Worm (Caenorhabditis elegans): ENCODE measurements around the gene fbxa-38.

The fbxa-38 gene

ce11 chrIII:2245727-2246126 is 21.3 kb downstream of the fbxa-38 start, which contains the start of gene srd-67:
Gene srd-67 (minus strand): TSS chrIII:2245827.
- no peak for TF ChIP-seq snpc-4 (tag; optimal IDR thresholded peaks at IDR 0.05)
- TF ChIP-seq ceh-83 (GFP tag; optimal IDR thresholded peaks at IDR 0.05): no peak
- no peak for TF ChIP-seq nhr-28 (tag; optimal IDR thresholded peaks at IDR 0.05)
- TF ChIP-seq unc-39 (tag; optimal IDR thresholded peaks at IDR 0.05): no peak

- no peak for TF ChIP-seq ham-2 (GFP tag; optimal IDR thresholded peaks at IDR 0.05)
- no peak for TF ChIP-seq elt-1 (tag; optimal IDR thresholded peaks at IDR 0.05; ENCODE audit: borderline replicate concordance, insufficient read depth)
- no peak for TF ChIP-seq drap-1 (GFP tag; optimal IDR thresholded peaks at IDR 0.05)
- TF ChIP-seq blmp-1 (tag; optimal IDR thresholded peaks at IDR 0.05): no peak
- no peak for TF ChIP-seq ces-1 (GFP tag; optimal IDR thresholded peaks at IDR 0.05)
- TF ChIP-seq unc-39 (tag; optimal IDR thresholded peaks at IDR 0.05): no peak
- no peak for TF ChIP-seq nhr-28 (tag; optimal IDR thresholded peaks at IDR 0.05)
Measured at ce11 chrIII:2251348-2251747, 26.9 kb downstream of the fbxa-38 start, which contains the start of gene fbxa-7. Gene fbxa-7 (minus strand): TSS chrIII:2251448.

ce11 chrIII:2253027-2253499 is 28.6 kb downstream of the fbxa-38 start, which contains the start of gene fbxa-73:
Gene fbxa-73 (plus strand): TSS chrIII:2253449.
- TF ChIP-seq sptf-1 (tag; optimal IDR thresholded peaks at IDR 0.05) (no peak), nhr-2 (tag; optimal IDR thresholded peaks at IDR 0.05) (no peak), ztf-11 (tag; optimal IDR thresholded peaks at IDR 0.05) (no peak)

DNA sequence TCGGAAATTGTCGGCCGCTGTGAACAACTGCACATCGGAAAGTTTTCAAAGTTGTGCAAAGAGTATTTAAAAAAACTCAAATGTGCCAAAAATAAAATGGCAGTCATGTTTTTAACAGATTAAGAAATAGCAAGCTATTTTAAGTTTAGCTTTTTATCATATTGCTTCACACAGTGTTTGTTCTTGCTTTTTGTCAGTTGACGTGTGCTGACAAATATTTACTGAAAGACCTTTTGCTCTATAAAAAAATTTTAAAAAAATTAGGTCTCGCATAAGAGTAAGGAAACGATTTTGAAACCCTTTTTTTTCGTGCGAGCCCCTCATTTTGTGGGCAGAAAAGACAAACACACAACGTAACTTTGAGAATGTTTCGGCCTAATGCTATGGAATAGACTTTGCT is 31.1 kb downstream of the fbxa-38 start, which contains the start of gene fbxa-71:
Gene fbxa-71, plus strand, starts transcription at position 301 of the 400 bp plus-strand sequence.
- no peak for TF ChIP-seq tbx-8 (GFP tag; optimal IDR thresholded peaks at IDR 0.05)
- TF ChIP-seq unc-39 (tag; optimal IDR thresholded peaks at IDR 0.05): no peak
- no peak for TF ChIP-seq drap-1 (GFP tag; optimal IDR thresholded peaks at IDR 0.05)
- no peak for TF ChIP-seq ces-1 (GFP tag; optimal IDR thresholded peaks at IDR 0.05)
- TF ChIP-seq nhr-28 (tag; optimal IDR thresholded peaks at IDR 0.05): no peak
- no peak for TF ChIP-seq mls-2 (tag; optimal IDR thresholded peaks at IDR 0.05)
- TF ChIP-seq lin-13 (tag; optimal IDR thresholded peaks at IDR 0.05): no peak
- TF ChIP-seq flh-1 (GFP tag; optimal IDR thresholded peaks at IDR 0.05): no peak
- no peak for TF ChIP-seq hlh-1 (tag; optimal IDR thresholded peaks at IDR 0.05)
- TF ChIP-seq ceh-83 (GFP tag; optimal IDR thresholded peaks at IDR 0.05): no peak
- TF ChIP-seq elt-3 (tag; optimal IDR thresholded peaks at IDR 0.05): no peak
- no peak for TF ChIP-seq lsy-2 (tag; optimal IDR thresholded peaks at IDR 0.05)

DNA sequence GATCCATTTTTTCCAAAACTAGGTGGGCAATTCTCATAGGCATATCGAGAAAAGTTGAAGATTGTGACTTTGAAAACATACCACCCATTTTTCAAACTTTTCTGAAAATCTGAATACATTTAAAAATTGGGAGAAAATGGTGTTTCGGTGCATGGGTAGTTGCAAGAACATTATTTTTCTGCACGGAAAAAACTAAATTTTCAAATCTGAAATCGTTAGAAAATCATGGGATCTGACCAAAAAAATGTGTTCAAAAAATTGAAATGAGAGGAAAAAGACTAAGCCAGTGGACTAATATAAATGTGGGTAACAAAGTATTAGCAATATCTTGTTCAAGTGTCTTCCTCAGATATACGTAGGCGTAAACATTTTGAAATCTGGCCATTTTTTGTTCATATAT is 34.4 kb downstream of the fbxa-38 start, which contains the start of gene fbxa-43:
Gene fbxa-43, minus strand, starts transcription at position 101 of the 400 bp plus-strand sequence.
- TF ChIP-seq bed-3 (GFP tag; optimal IDR thresholded peaks at IDR 0.05) (no peak), blmp-1 (tag; optimal IDR thresholded peaks at IDR 0.05) (no peak), mep-1 (tag; optimal IDR thresholded peaks at IDR 0.05) (no peak), sem-2 (GFP tag; optimal IDR thresholded peaks at IDR 0.05) (no peak), zip-8 (tag; optimal IDR thresholded peaks at IDR 0.05) (no peak), nhr-76 (tag; optimal IDR thresholded peaks at IDR 0.05) (no peak), lin-32 (GFP tag; optimal IDR thresholded peaks at IDR 0.05) (no peak), pha-4 (tag; optimal IDR thresholded peaks at IDR 0.05) (no peak), ham-2 (GFP tag; optimal IDR thresholded peaks at IDR 0.05) (no peak), snpc-4 (tag; optimal IDR thresholded peaks at IDR 0.05) (no peak), elt-1 (tag; optimal IDR thresholded peaks at IDR 0.05; ENCODE audit: borderline replicate concordance, insufficient read depth) (no peak), tbx-8 (GFP tag; optimal IDR thresholded peaks at IDR 0.05) (no peak), unc-120 (tag; optimal IDR thresholded peaks at IDR 0.05; ENCODE audit: poor library complexity, severe bottlenecking) (no peak), ceh-83 (GFP tag; optimal IDR thresholded peaks at IDR 0.05) (no peak), ces-1 (GFP tag; optimal IDR thresholded peaks at IDR 0.05) (no peak), nhr-12 (tag; optimal IDR thresholded peaks at IDR 0.05) (no peak)

DNA sequence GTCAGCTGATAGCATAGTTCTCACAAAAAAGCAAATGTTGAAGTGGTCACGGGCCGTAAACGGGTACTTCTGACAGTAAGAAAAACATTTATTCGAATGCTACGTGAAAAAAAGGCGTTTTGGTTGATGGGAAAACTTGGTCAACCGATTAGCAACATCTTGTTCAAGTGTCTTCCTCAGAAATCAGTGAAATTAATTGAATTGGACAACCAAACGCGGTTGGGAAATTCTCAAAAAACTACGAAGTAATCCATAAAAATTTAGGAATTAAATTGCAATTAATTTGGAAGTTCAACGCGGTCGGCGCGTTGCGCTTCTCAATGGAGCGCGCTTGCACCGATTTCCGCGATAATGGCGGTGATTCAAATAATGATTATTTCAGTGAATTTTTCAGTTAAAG is 34.9 kb downstream of the fbxa-38 start:
- TF ChIP-seq unc-62 (GFP tag; optimal IDR thresholded peaks at IDR 0.05) (no peak), unc-39 (tag; optimal IDR thresholded peaks at IDR 0.05) (no peak), sptf-1 (tag; optimal IDR thresholded peaks at IDR 0.05) (no peak), ces-1 (GFP tag; optimal IDR thresholded peaks at IDR 0.05) (no peak), ztf-11 (tag; optimal IDR thresholded peaks at IDR 0.05) (no peak), sem-2 (GFP tag; optimal IDR thresholded peaks at IDR 0.05) (no peak), pha-4 (tag; optimal IDR thresholded peaks at IDR 0.05) (no peak), ham-2 (GFP tag; optimal IDR thresholded peaks at IDR 0.05) (no peak), blmp-1 (tag; optimal IDR thresholded peaks at IDR 0.05) (no peak), elt-1 (tag; optimal IDR thresholded peaks at IDR 0.05; ENCODE audit: borderline replicate concordance, insufficient read depth) (no peak), nhr-237 (tag; optimal IDR thresholded peaks at IDR 0.05) (no peak), ceh-39 (tag; optimal IDR thresholded peaks at IDR 0.05) (no peak), snpc-4 (tag; optimal IDR thresholded peaks at IDR 0.05) (no peak), mep-1 (tag; optimal IDR thresholded peaks at IDR 0.05) (no peak), nhr-12 (tag; optimal IDR thresholded peaks at IDR 0.05) (no peak), mls-2 (tag; optimal IDR thresholded peaks at IDR 0.05) (no peak), lin-32 (GFP tag; optimal IDR thresholded peaks at IDR 0.05) (no peak), lsy-2 (tag; optimal IDR thresholded peaks at IDR 0.05) (no peak), tbx-8 (GFP tag; optimal IDR thresholded peaks at IDR 0.05) (no peak)
